Fruit fly (Drosophila melanogaster): Measurements from ENCODE around the gene CG3651.
A peak's percentile ranks its signal among the peaks of the same experiment; 100 is the strongest.

Gene CG3651

DNA sequence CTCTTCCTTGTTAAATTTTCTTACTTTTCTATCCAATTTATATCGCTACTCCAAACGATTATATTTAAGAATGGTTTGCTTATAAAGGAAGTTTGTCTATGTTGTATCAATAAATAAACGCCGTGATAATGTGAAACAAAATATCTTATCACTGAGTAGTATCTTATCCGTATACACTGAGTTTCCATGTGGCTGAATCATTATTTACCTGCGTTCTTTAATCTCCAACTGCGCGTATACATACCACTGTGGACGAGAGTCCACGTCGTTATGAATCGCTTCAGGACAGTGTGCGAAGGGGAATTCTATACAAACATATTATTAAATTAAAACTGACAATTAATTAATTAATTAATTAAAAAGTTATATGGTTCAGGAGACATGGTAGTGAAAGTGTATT, 18.2 kb downstream of the CG3651 start:
- TF ChIP-seq OdsH (GFP tag; optimal IDR thresholded peaks at IDR 0.05) = no peak
- TF ChIP-seq fkh (GFP tag; optimal IDR thresholded peaks at IDR 0.05) = peak; percentile 27
- no peak for TF ChIP-seq CG3919 (GFP tag; optimal IDR thresholded peaks at IDR 0.05)
- peak; percentile 65 for TF ChIP-seq svp (GFP tag)
- TF ChIP-seq Eip93F (GFP tag; optimal IDR thresholded peaks at IDR 0.05) = peak; percentile 37
- peak; percentile 14 for TF ChIP-seq esn (GFP tag; optimal IDR thresholded peaks at IDR 0.05)

DNA sequence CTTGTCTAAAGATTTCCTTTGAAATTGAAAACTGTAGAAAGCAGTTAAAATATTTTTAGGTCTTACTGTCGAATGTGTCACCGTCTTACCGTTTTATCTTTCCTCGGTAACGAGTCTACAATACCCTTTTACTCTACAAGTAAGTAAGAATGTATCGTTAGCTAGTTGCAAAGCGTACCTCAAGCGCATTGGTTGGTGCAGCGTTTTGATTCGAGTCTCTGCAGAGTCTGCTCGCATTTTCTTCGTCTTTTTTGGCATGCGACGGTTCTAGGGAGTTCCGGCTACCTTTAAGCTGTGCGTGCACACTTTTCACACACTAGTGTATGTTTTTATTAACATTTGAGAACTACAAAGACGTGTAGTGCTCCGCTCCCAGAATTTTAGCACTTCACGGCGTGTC, 18.8 kb downstream of the CG3651 start:
- TF ChIP-seq fd85E (GFP tag; optimal IDR thresholded peaks at IDR 0.05) (no peak), fkh (GFP tag; optimal IDR thresholded peaks at IDR 0.05) (peak; percentile 5)

dm6 chr2L:22142696-22143176, 21.6 kb downstream of the CG3651 start:
- TF ChIP-seq Blimp-1 (GFP tag; optimal IDR thresholded peaks at IDR 0.05) = no peak
- TF ChIP-seq CG6163 (GFP tag; IDR thresholded peaks at IDR 0.05) = no peak
- TF ChIP-seq CG32006 (GFP tag; optimal IDR thresholded peaks at IDR 0.05) = no peak
- no peak for TF ChIP-seq Ets21C (GFP tag; optimal IDR thresholded peaks at IDR 0.05)
- no peak for TF ChIP-seq esn (GFP tag; optimal IDR thresholded peaks at IDR 0.05)
- TF ChIP-seq dsx (GFP tag; optimal IDR thresholded peaks at IDR 0.05; ENCODE audit: poor library complexity, severe bottlenecking) = no peak
- no peak for TF ChIP-seq fd59A (GFP tag; optimal IDR thresholded peaks at IDR 0.05)
- TF ChIP-seq dac (GFP tag; optimal IDR thresholded peaks at IDR 0.05) = no peak
- TF ChIP-seq fkh (GFP tag; optimal IDR thresholded peaks at IDR 0.05) = no peak
- no peak for TF ChIP-seq Smox (GFP tag; optimal IDR thresholded peaks at IDR 0.05)
- no peak for TF ChIP-seq CG3919 (GFP tag; optimal IDR thresholded peaks at IDR 0.05)
- TF ChIP-seq CG6854 (GFP tag; optimal IDR thresholded peaks at IDR 0.05) = no peak
- no peak for TF ChIP-seq CG8119 (GFP tag; IDR thresholded peaks at IDR 0.05)
- TF ChIP-seq Hr39 (GFP tag; optimal IDR thresholded peaks at IDR 0.05) = no peak
- no peak for TF ChIP-seq eg (GFP tag; IDR thresholded peaks at IDR 0.05)

DNA sequence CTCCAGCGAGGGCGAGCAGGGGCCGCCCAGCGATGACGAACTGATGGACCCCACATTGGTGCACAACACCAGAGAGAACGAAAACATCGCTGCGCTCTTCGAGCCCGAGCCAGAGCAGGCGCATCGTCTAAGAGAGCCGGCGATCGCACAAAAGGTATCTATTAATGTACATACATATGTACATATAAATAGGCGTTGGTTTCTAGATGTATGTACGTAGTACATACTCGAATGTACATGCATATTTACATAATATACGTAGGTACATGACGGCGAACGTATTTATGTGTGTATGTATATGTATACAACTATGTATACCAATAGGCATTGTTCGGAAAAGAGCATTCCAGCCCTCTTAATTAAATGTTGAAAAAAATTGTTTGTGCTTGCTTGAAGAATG, 23.0 kb downstream of the CG3651 start:
- TF ChIP-seq cyc (GFP tag; optimal IDR thresholded peaks at IDR 0.05) (no peak), fkh (GFP tag; optimal IDR thresholded peaks at IDR 0.05) (peak; percentile 64), Eip78C (GFP tag) (peak; percentile 49), CG6854 (GFP tag; optimal IDR thresholded peaks at IDR 0.05) (no peak), CG3919 (GFP tag; optimal IDR thresholded peaks at IDR 0.05) (no peak), CG8119 (GFP tag; IDR thresholded peaks at IDR 0.05) (no peak), CG7368 (GFP tag; optimal IDR thresholded peaks at IDR 0.05) (no peak), Sox14 (GFP tag; optimal IDR thresholded peaks at IDR 0.05) (no peak)

DNA sequence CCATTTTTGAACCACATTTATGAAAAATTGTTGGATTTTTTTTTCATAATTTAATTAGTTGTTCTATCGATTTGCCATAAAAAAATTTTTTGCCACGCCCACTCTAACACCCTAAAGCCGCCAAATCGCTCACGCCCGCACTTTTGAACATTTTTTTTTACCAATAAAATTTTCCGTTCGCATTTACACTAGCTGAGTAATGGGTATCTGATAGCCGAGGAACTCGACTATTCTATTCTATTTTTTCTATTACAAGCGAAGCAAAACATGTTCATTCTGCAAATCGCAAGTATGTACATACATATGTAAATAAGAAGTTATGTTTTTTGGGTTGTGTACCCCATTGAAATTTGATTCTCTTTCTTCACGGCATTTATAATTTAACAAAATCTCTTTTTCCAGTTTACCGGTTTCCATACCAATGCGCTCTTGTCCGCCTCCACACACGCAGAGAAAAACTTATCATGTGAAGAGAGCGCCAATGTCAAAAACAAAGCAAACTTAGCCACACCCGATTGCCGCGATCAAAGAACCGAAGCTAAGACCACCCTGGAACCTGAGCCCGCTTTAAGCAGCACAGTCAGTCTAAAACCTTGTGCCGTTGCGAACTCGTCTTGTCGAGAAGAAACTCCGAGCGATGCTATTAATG, 24.3 kb downstream of the CG3651 start:
- peak; percentile 10 for TF ChIP-seq dsx (GFP tag; optimal IDR thresholded peaks at IDR 0.05; ENCODE audit: poor library complexity, severe bottlenecking)
- TF ChIP-seq CG9139 (GFP tag; optimal IDR thresholded peaks at IDR 0.05) = peak; percentile 14
- TF ChIP-seq Sox102F (GFP tag; optimal IDR thresholded peaks at IDR 0.05) = no peak
- TF ChIP-seq CG8632 (GFP tag; optimal IDR thresholded peaks at IDR 0.05) = no peak
- TF ChIP-seq Sox14 (GFP tag; optimal IDR thresholded peaks at IDR 0.05) = peak; percentile 21
- peak; percentile 2 for TF ChIP-seq Eip78C (GFP tag)
- TF ChIP-seq svp (GFP tag) = peak; percentile 60

- TF ChIP-seq Sox102F (GFP tag; optimal IDR thresholded peaks at IDR 0.05) (no peak), svp (GFP tag) (peak; percentile 74)
These were observed 25.1 kb downstream of the CG3651 start for dm6 chr2L:22146247-22146646.

DNA sequence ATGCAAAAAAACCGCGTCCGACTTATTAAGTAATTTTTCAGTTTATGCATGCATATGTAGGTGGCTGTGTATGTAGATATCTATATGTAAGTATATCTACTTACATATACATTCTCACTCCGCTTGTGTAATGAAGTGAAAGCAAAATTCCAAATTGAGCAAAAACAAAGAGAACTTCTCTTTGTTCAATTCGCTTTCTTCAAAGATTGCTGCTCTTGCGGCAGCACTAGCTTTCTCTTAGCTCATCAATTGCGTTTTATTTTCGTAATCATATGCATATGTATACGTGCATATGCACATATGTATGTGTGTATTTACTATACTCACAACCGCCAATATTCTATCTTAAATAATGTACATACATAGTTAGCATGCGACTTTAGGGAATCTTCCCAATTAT, 27.6 kb downstream of the CG3651 start:
- peak; percentile 48 for TF ChIP-seq Blimp-1 (GFP tag; optimal IDR thresholded peaks at IDR 0.05)
- no peak for TF ChIP-seq Lpt (GFP tag; optimal IDR thresholded peaks at IDR 0.05)
- TF ChIP-seq CG6792 (GFP tag; optimal IDR thresholded peaks at IDR 0.05) = no peak
- TF ChIP-seq Eip78C (GFP tag) = peak; percentile 56
- no peak for TF ChIP-seq salr (GFP tag; optimal IDR thresholded peaks at IDR 0.05)
- TF ChIP-seq vri (GFP tag; optimal IDR thresholded peaks at IDR 0.05) = peak; percentile 82
- TF ChIP-seq Sox14 (GFP tag; optimal IDR thresholded peaks at IDR 0.05) = peak; percentile 7
- peak; percentile 36 for TF ChIP-seq fkh (GFP tag; optimal IDR thresholded peaks at IDR 0.05)
- TF ChIP-seq CG15336 (GFP tag; IDR thresholded peaks at IDR 0.05) = 0 out of 2 replicates have a peak, but pooled peaks have one; percentile 9

All from whole organism, prepupa.